Fruit fly (Drosophila melanogaster) whole organism, embryonic: Measurements from ENCODE around the gene Sr-CI.

Experiments
- CG10462 ChIP-seq: fragments of 200-800 bp; sonication (Bioruptor generic); optimal IDR thresholded peaks from 2 replicates; lab custom pipeline; 2016; ENCODE audit warnings: missing biosample characterization, missing genetic modification characterization
- CG12104 ChIP-seq: fragments of 200-800 bp; sonication (Bioruptor generic); optimal IDR thresholded peaks from 3 replicates; lab custom pipeline; 2016; ENCODE audit warnings: missing biosample characterization, missing genetic modification characterization
- CG14014 ChIP-seq: fragments of 200-800 bp; sonication (Bioruptor generic); IDR thresholded peaks from 2 replicates; pipeline ENCODE4 v1.3.6; 2022; ENCODE audit warnings: missing biosample characterization, missing genetic modification characterization
- CG14050 ChIP-seq: fragments of 200-800 bp; sonication (Bioruptor generic); IDR thresholded peaks from 3 replicates; pipeline ENCODE4 v1.3.6; 2022; ENCODE audit warnings: missing biosample characterization, missing genetic modification characterization
- CG14965 ChIP-seq: fragments of 200-800 bp; sonication (Bioruptor generic); optimal IDR thresholded peaks from 2 replicates; lab custom pipeline; 2016; ENCODE audit warnings: missing biosample characterization, missing genetic modification characterization, borderline replicate concordance
- CG15696 ChIP-seq: fragments of 200-800 bp; sonication (Bioruptor generic); optimal IDR thresholded peaks from 2 replicates; lab custom pipeline; 2019; ENCODE audit warnings: missing biosample characterization, mild to moderate bottlenecking, missing genetic modification characterization, moderate library complexity
- CG1603 ChIP-seq: fragments of 200-800 bp; sonication (Bioruptor generic); optimal IDR thresholded peaks from 2 replicates; lab custom pipeline; 2019; ENCODE audit warnings: missing biosample characterization, mild to moderate bottlenecking, missing genetic modification characterization, moderate library complexity
- CG16863 ChIP-seq: fragments of 200-800 bp; sonication (Bioruptor generic); optimal IDR thresholded peaks from 3 replicates; lab custom pipeline; 2016; ENCODE audit warnings: missing biosample characterization, missing genetic modification characterization
- CG17612 ChIP-seq: fragments of 200-800 bp; sonication (Bioruptor generic); IDR thresholded peaks from 2 replicates; pipeline ENCODE4 v1.3.6; 2022; ENCODE audit warnings: missing biosample characterization, missing genetic modification characterization
- CG2202 ChIP-seq: fragments of 200-800 bp; sonication (Bioruptor generic); optimal IDR thresholded peaks from 2 replicates; lab custom pipeline; 2018; ENCODE audit warnings: missing biosample characterization, mild to moderate bottlenecking, missing genetic modification characterization
- CG2678 ChIP-seq: fragments of 200-800 bp; sonication (Bioruptor generic); optimal IDR thresholded peaks from 3 replicates; lab custom pipeline; 2019; ENCODE audit warnings: missing biosample characterization, mild to moderate bottlenecking, missing genetic modification characterization, moderate library complexity
- CG2712 ChIP-seq: fragments of 200-800 bp; optimal IDR thresholded peaks from 3 replicates; lab custom pipeline; 2019; ENCODE audit warnings: missing biosample characterization, mild to moderate bottlenecking, missing genetic modification characterization, moderate library complexity
- CG31441 ChIP-seq: fragments of 200-800 bp; sonication (Bioruptor generic); IDR thresholded peaks from 2 replicates; pipeline ENCODE4 v1.3.6; 2022; ENCODE audit warnings: missing biosample characterization, missing genetic modification characterization
- CG33557 ChIP-seq: fragments of 200-800 bp; sonication (Bioruptor generic); optimal IDR thresholded peaks from 2 replicates; lab custom pipeline; 2019; ENCODE audit warnings: missing biosample characterization, mild to moderate bottlenecking, missing genetic modification characterization, moderate library complexity
- CG3838 ChIP-seq: fragments of 200-800 bp; sonication (Bioruptor generic); optimal IDR thresholded peaks from 3 replicates; lab custom pipeline; 2016; ENCODE audit warnings: missing biosample characterization, missing genetic modification characterization
- CG4404 ChIP-seq: fragments of 200-800 bp; sonication (Bioruptor generic); IDR thresholded peaks from 2 replicates; pipeline ENCODE4 v1.3.6; 2022; ENCODE audit warnings: missing biosample characterization, missing genetic modification characterization
- CG4820 ChIP-seq: fragments of 200-800 bp; sonication (Bioruptor generic); optimal IDR thresholded peaks from 3 replicates; lab custom pipeline; 2016; ENCODE audit warnings: missing biosample characterization, missing genetic modification characterization
- CG7745 ChIP-seq: fragments of 200-800 bp; sonication (Bioruptor generic); optimal IDR thresholded peaks from 2 replicates; lab custom pipeline; 2018; ENCODE audit warnings: missing biosample characterization, mild to moderate bottlenecking, missing genetic modification characterization, moderate library complexity
- CG7839 ChIP-seq: fragments of 200-800 bp; sonication (Bioruptor generic); optimal IDR thresholded peaks from 3 replicates; lab custom pipeline; 2018; ENCODE audit warnings: missing biosample characterization, mild to moderate bottlenecking, missing genetic modification characterization, moderate library complexity
- D ChIP-seq, 2 experiments: fragments of 200-800 bp in 1 of 2; fragments of >200 bp in 1 of 2; sonication (Bioruptor generic) in 1 of 2; optimal IDR thresholded peaks; 2 replicates in 1 of 2; 3 replicates in 1 of 2; lab custom pipeline; 2017; ENCODE audit warnings: mild to moderate bottlenecking in 1 of 2, missing biosample characterization in 1 of 2, missing genetic modification characterization in 1 of 2, missing genetic modification reagents in 1 of 2
- Dad ChIP-seq: fragments of 200-800 bp; sonication (Bioruptor generic); optimal IDR thresholded peaks from 3 replicates; lab custom pipeline; 2016; ENCODE audit warnings: missing biosample characterization, missing genetic modification characterization
- Dbx ChIP-seq: fragments of 200-800 bp; sonication (Bioruptor generic); IDR thresholded peaks from 3 replicates; pipeline ENCODE4 v1.3.6; 2022; ENCODE audit warnings: missing biosample characterization, missing genetic modification characterization
- E2f2 ChIP-seq: fragments of 200-800 bp; sonication (Bioruptor generic); IDR thresholded peaks from 2 replicates; pipeline ENCODE4 v1.3.6; 2022; ENCODE audit warnings: missing biosample characterization, missing genetic modification characterization
- Gug ChIP-seq: fragments of 200-800 bp; sonication (Bioruptor generic); IDR thresholded peaks from 4 replicates; pipeline ENCODE4 v1.3.6; 2022; ENCODE audit warnings: missing biosample characterization, missing genetic modification characterization
- Hr51 ChIP-seq, 2 experiments: fragments of 200-800 bp; sonication (Bioruptor generic); optimal IDR thresholded peaks; 2 replicates in 1 of 2; 3 replicates in 1 of 2; lab custom pipeline; 2016 to 2018; ENCODE audit warnings: missing biosample characterization in 2 of 2, missing genetic modification characterization in 2 of 2, mild to moderate bottlenecking in 1 of 2, moderate library complexity in 1 of 2
- Oaz ChIP-seq: fragments of 200-800 bp; sonication (Bioruptor generic); IDR thresholded peaks from 2 replicates; pipeline ENCODE4 v1.3.6; 2022; ENCODE audit warnings: missing biosample characterization, missing genetic modification characterization
- Oli ChIP-seq: fragments of 200-800 bp; sonication (Bioruptor generic); optimal IDR thresholded peaks from 2 replicates; lab custom pipeline; 2018; ENCODE audit warnings: missing biosample characterization, mild to moderate bottlenecking, missing genetic modification characterization, moderate library complexity
- Optix ChIP-seq: fragments of 200-800 bp; sonication (Bioruptor generic); IDR thresholded peaks from 3 replicates; pipeline ENCODE4 v1.3.6; 2022; ENCODE audit warnings: missing biosample characterization, missing genetic modification characterization
- TFAM ChIP-seq: fragments of 200-800 bp; sonication (Bioruptor generic); optimal IDR thresholded peaks from 2 replicates; lab custom pipeline; 2017; ENCODE audit warnings: missing biosample characterization, missing genetic modification characterization, inconsistent platforms
- ara ChIP-seq: fragments of 200-800 bp; sonication (Bioruptor generic); IDR thresholded peaks from 2 replicates; pipeline ENCODE4 v1.3.6; 2022; ENCODE audit warnings: missing biosample characterization, missing genetic modification characterization
- ash1 ChIP-seq: fragments of 200-800 bp; sonication (Bioruptor generic); optimal IDR thresholded peaks from 2 replicates; lab custom pipeline; 2018; ENCODE audit warnings: missing biosample characterization, mild to moderate bottlenecking, missing genetic modification characterization
- az2 ChIP-seq: fragments of 200-800 bp; sonication (Bioruptor generic); optimal IDR thresholded peaks from 3 replicates; lab custom pipeline; 2016; ENCODE audit warnings: missing biosample characterization, missing genetic modification characterization
- btn ChIP-seq: fragments of 200-800 bp; sonication (Bioruptor generic); optimal IDR thresholded peaks from 2 replicates; lab custom pipeline; 2016; ENCODE audit warnings: missing biosample characterization, missing genetic modification characterization
- cato ChIP-seq: fragments of 200-800 bp; sonication (Bioruptor generic); optimal IDR thresholded peaks from 2 replicates; lab custom pipeline; 2016; ENCODE audit warnings: missing biosample characterization, missing genetic modification characterization, borderline replicate concordance
- cg ChIP-seq: fragments of 200-800 bp; sonication (Bioruptor generic); optimal IDR thresholded peaks from 3 replicates; lab custom pipeline; 2019; ENCODE audit warnings: missing biosample characterization, mild to moderate bottlenecking, missing genetic modification characterization, moderate library complexity
- disco-r ChIP-seq: fragments of 200-800 bp; sonication (Bioruptor generic); optimal IDR thresholded peaks from 2 replicates; lab custom pipeline; 2016; ENCODE audit warnings: missing biosample characterization, missing genetic modification characterization
- dmrt99B ChIP-seq: fragments of 200-800 bp; sonication (Bioruptor generic); optimal IDR thresholded peaks from 2 replicates; lab custom pipeline; 2018; ENCODE audit warnings: missing biosample characterization, mild to moderate bottlenecking, missing genetic modification characterization, moderate library complexity
- grau ChIP-seq: fragments of 200-800 bp; optimal IDR thresholded peaks from 3 replicates; lab custom pipeline; 2019; ENCODE audit warnings: missing biosample characterization, mild to moderate bottlenecking, missing genetic modification characterization, moderate library complexity
- hb ChIP-seq: fragments of 200-800 bp; sonication (Bioruptor generic); IDR thresholded peaks from 3 replicates; pipeline ENCODE4 v1.3.6; 2022; ENCODE audit warnings: missing biosample characterization, missing genetic modification characterization; ENCODE audit not compliant: partially characterized antibody
- her ChIP-seq: fragments of 200-800 bp; sonication (Bioruptor generic); optimal IDR thresholded peaks from 2 replicates; lab custom pipeline; 2016; ENCODE audit warnings: missing biosample characterization, missing genetic modification characterization
- lmd ChIP-seq: fragments of 200-800 bp; sonication (Bioruptor generic); IDR thresholded peaks from 2 replicates; pipeline ENCODE4 v1.3.6; 2022; ENCODE audit warnings: missing biosample characterization, missing genetic modification characterization
- maf-S ChIP-seq: fragments of 200-800 bp; sonication (Bioruptor generic); optimal IDR thresholded peaks from 2 replicates; lab custom pipeline; 2016; ENCODE audit warnings: missing biosample characterization, missing genetic modification characterization
- p53 ChIP-seq: fragments of 200-800 bp; sonication (Bioruptor generic); optimal IDR thresholded peaks from 2 replicates; lab custom pipeline; 2016; ENCODE audit warnings: missing biosample characterization, missing genetic modification characterization
- pan ChIP-seq, 4 experiments: fragments of >200 bp in 3 of 4; fragments of 200-800 bp in 1 of 4; sonication (Bioruptor generic) in 1 of 4; optimal IDR thresholded peaks in 3 of 4; IDR thresholded peaks in 1 of 4; 2 replicates each; pipeline versions ENCODE4 v1.3.6 to Lab custom; 2017 to 2022; ENCODE audit warnings: missing biosample characterization in 2 of 4, missing genetic modification characterization in 2 of 4, mixed read lengths in 1 of 4
- pnt ChIP-seq: fragments of 200-800 bp; sonication (Bioruptor generic); optimal IDR thresholded peaks from 3 replicates; lab custom pipeline; 2016; ENCODE audit warnings: missing biosample characterization, missing genetic modification characterization
- prd ChIP-seq, 3 experiments: fragments of >200 bp in 2 of 3; fragments of 200-800 bp in 1 of 3; sonication (Bioruptor generic) in 1 of 3; optimal IDR thresholded peaks in 2 of 3; IDR thresholded peaks in 1 of 3; 2 replicates in 2 of 3; 3 replicates in 1 of 3; pipeline versions ENCODE4 v1.3.6 to Lab custom; 2017 to 2022; ENCODE audit warnings: missing biosample characterization in 1 of 3, missing genetic modification characterization in 1 of 3
- vnd ChIP-seq: fragments of 200-800 bp; sonication (Bioruptor generic); IDR thresholded peaks from 3 replicates; pipeline ENCODE4 v1.3.6; 2022; ENCODE audit warnings: missing biosample characterization, missing genetic modification characterization; ENCODE audit not compliant: partially characterized antibody
- wek ChIP-seq: fragments of 200-800 bp; sonication (Bioruptor generic); optimal IDR thresholded peaks from 3 replicates; lab custom pipeline; 2018; ENCODE audit warnings: missing biosample characterization, mild to moderate bottlenecking, missing genetic modification characterization, moderate library complexity
- zf30C ChIP-seq: fragments of 200-800 bp; sonication (Bioruptor generic); optimal IDR thresholded peaks from 3 replicates; lab custom pipeline; 2018; ENCODE audit warnings: missing biosample characterization, mild to moderate bottlenecking, missing genetic modification characterization

Sr-CI gene

dm6 chr2L:4128859-4129258 lies 7.4 kb downstream of the Sr-CI start (continued):
- TF ChIP-seq CG3838 (GFP tag; lab: Kevin White, UChicago) (no peak), prd (optimal IDR thresholded peaks at IDR 0.05; lab: Kevin White, UChicago) (no peak), prd (GFP tag; IDR thresholded peaks at IDR 0.05; lab: Robert Waterston, UW) (peak; percentile 41; the same call in 1 of the 3 replicates), Hr51 (GFP tag; optimal IDR thresholded peaks at IDR 0.05; lab: Kevin White, UChicago) (no peak), dmrt99B (peak; percentile 10), pnt (GFP tag; lab: Kevin White, UChicago) (no peak), CG31441 (GFP tag; lab: Robert Waterston, UW) (0 out of 2 replicates have a peak, but pooled peaks have one; percentile 22), CG14965 (GFP tag; lab: Kevin White, UChicago) (no peak), Dbx (GFP tag; lab: Robert Waterston, UW) (no peak), TFAM (no peak), D (optimal IDR thresholded peaks at IDR 0.05; lab: Kevin White, UChicago) (no peak), D (GFP tag; optimal IDR thresholded peaks at IDR 0.05; lab: Kevin White, UChicago) (peak; percentile 19), CG7745 (tag; lab: Kevin White, UChicago) (no peak), CG10462 (GFP tag; lab: Kevin White, UChicago) (no peak), Gug (GFP tag; lab: Robert Waterston, UW) (no peak), Dad (no peak), pan (optimal IDR thresholded peaks at IDR 0.05; lab: Kevin White, UChicago) (no peak), pan (GFP tag; optimal IDR thresholded peaks at IDR 0.05 in 1 of 2, IDR thresholded peaks at IDR 0.05 in 1 of 2) (peak in 1 of 2 experiments; percentile 29), CG4404 (GFP tag; lab: Robert Waterston, UW) (no peak), p53 (GFP tag; lab: Kevin White, UChicago) (no peak), CG14014 (GFP tag; lab: Robert Waterston, UW) (no peak), cg (no peak), disco-r (GFP tag; lab: Kevin White, UChicago) (no peak), CG14050 (GFP tag; lab: Robert Waterston, UW) (no peak), Optix (no peak), btn (GFP tag; lab: Kevin White, UChicago) (no peak), zf30C (GFP tag; lab: Kevin White, UChicago) (no peak), CG12104 (GFP tag; lab: Kevin White, UChicago) (no peak), ash1 (GFP tag; lab: Kevin White, UChicago) (no peak), CG4820 (GFP tag; lab: Kevin White, UChicago) (no peak), lmd (GFP tag; lab: Robert Waterston, UW) (0 out of 2 replicates have a peak, but pooled peaks have one; percentile 7), grau (tag; lab: Kevin White, UChicago) (no peak), her (GFP tag; lab: Kevin White, UChicago) (no peak), CG7839 (tag; lab: Kevin White, UChicago) (peak; percentile 13), hb (GFP tag; lab: Robert Waterston, UW) (no peak), CG15696 (tag; lab: Kevin White, UChicago) (no peak), E2f2 (GFP tag; lab: Robert Waterston, UW) (no peak), CG16863 (GFP tag; lab: Kevin White, UChicago) (no peak), CG33557 (GFP tag; lab: Kevin White, UChicago) (no peak), CG1603 (tag; lab: Kevin White, UChicago) (peak; percentile 13), wek (no peak), ara (GFP tag; lab: Robert Waterston, UW) (no peak), cato (no peak), Oli (tag; lab: Kevin White, UChicago) (no peak), vnd (GFP tag; lab: Robert Waterston, UW) (no peak), CG17612 (GFP tag; lab: Robert Waterston, UW) (no peak), CG2202 (tag; lab: Kevin White, UChicago) (no peak), Oaz (GFP tag; lab: Robert Waterston, UW) (no peak), CG2678 (tag; lab: Kevin White, UChicago) (no peak), az2 (no peak), CG2712 (tag; lab: Kevin White, UChicago) (peak; percentile 19), maf-S (no peak)
